Fruit fly (Drosophila melanogaster): ENCODE data around the gene Task7.

Gene Task7

DNA sequence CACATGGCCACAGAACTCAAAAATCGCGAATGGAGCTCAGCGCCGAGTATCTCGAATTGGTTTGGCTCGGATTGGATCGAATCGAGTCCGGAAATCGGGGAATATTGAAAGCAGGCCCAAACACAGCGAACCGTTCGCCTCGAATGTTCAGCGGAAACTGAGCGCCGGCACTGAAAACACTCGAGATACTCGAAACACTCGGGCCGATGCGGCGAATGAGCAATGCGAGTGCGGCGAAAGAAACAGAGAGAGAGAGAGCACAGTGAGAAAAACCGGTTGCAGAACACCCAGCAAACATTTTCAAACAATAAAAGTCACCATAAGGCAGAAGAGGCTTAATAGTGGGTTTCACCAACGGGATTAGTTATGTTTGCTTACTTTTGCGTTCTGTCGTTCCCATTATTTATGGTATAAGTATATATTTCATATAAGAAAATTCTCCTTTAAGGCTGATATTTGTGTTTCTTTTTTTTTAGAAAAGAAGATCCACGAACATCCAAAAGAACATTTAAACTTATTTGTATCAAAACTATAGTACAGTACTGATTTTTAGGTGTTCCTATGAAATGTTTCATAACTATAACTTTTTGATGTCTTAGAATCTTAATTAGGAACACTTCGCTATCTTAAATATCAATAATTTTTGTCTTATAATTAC lies 17.6 kb downstream of the Task7 start, which contains the start of gene FER:
Gene FER, minus strand, starts transcription at position 162 of the 658 bp plus-strand sequence.
- TF ChIP-seq ken (GFP tag; IDR thresholded peaks at IDR 0.05) (peak; percentile 47; the same call in 1 of the 3 replicates), CG8089 (GFP tag; optimal IDR thresholded peaks at IDR 0.05) (no peak), GATAe (GFP tag; conservative IDR thresholded peaks at IDR 0.05) (no peak), CG18262 (tag; optimal IDR thresholded peaks at IDR 0.05) (peak; percentile 11), dm (GFP tag; optimal IDR thresholded peaks at IDR 0.05) (no peak), Nf-YA (GFP tag; IDR thresholded peaks at IDR 0.05) (no peak), maf-S (GFP tag; optimal IDR thresholded peaks at IDR 0.05) (no peak), CG6272 (GFP tag; IDR thresholded peaks at IDR 0.05) (peak; percentile 30; the same call in 1 of the 2 replicates), dmrt99B (tag; optimal IDR thresholded peaks at IDR 0.05) (peak; percentile 14), ems (GFP tag; optimal IDR thresholded peaks at IDR 0.05) (no peak), sr (GFP tag; IDR thresholded peaks at IDR 0.05) (peak; percentile 56; the same call in 2 of the 3 replicates), CG18476 (GFP tag; optimal IDR thresholded peaks at IDR 0.05) (no peak), pros (GFP tag; optimal IDR thresholded peaks at IDR 0.05) (no peak), knrl (GFP tag; IDR thresholded peaks at IDR 0.05; ENCODE audit: partially characterized antibody) (no peak), inv (GFP tag; IDR thresholded peaks at IDR 0.05; ENCODE audit: partially characterized antibody) (peak; percentile 37; the same call in 1 of the 2 replicates), Tbp (GFP tag; optimal IDR thresholded peaks at IDR 0.05) (no peak), Aef1 (GFP tag; IDR thresholded peaks at IDR 0.05) (no peak), trem (tag; optimal IDR thresholded peaks at IDR 0.05) (no peak), Hmr (GFP tag; optimal IDR thresholded peaks at IDR 0.05) (peak; percentile 39), CG6254 (GFP tag; optimal IDR thresholded peaks at IDR 0.05) (peak; percentile 52), ERR (GFP tag; optimal IDR thresholded peaks at IDR 0.05) (peak; percentile 36), stwl (tag; optimal IDR thresholded peaks at IDR 0.05) (no peak), ap (GFP tag; IDR thresholded peaks at IDR 0.05) (no peak), CG10654 (GFP tag; optimal IDR thresholded peaks at IDR 0.05) (no peak), HmgZ (tag; optimal IDR thresholded peaks at IDR 0.05) (peak; percentile 63), scrt (GFP tag; optimal IDR thresholded peaks at IDR 0.05) (peak; percentile 57), CG15073 (GFP tag; optimal IDR thresholded peaks at IDR 0.05) (no peak), sna (GFP tag; IDR thresholded peaks at IDR 0.05; ENCODE audit: partially characterized antibody) (0 out of 2 replicates have a peak, but pooled peaks have one; percentile 40), sisA (GFP tag; IDR thresholded peaks at IDR 0.05) (no peak), Dip3 (GFP tag; optimal IDR thresholded peaks at IDR 0.05) (no peak), slou (GFP tag; optimal IDR thresholded peaks at IDR 0.05) (no peak), Abd-B (GFP tag; optimal IDR thresholded peaks at IDR 0.05) (no peak), insv (GFP tag; optimal IDR thresholded peaks at IDR 0.05) (peak in 1 of 2 experiments; percentile 47), BtbVII (GFP tag; optimal IDR thresholded peaks at IDR 0.05) (peak; percentile 69), CG3847 (GFP tag; IDR thresholded peaks at IDR 0.05) (no peak), Dbx (GFP tag; IDR thresholded peaks at IDR 0.05) (peak; percentile 78; the same call in 2 of the 3 replicates), C15 (GFP tag; IDR thresholded peaks at IDR 0.05) (no peak), NfI (GFP tag; optimal IDR thresholded peaks at IDR 0.05) (peak; percentile 59), kay (GFP tag; optimal IDR thresholded peaks at IDR 0.05) (no peak), hth (optimal IDR thresholded peaks at IDR 0.05) (no peak), usp (GFP tag; optimal IDR thresholded peaks at IDR 0.05) (no peak), CG34376 (GFP tag; optimal IDR thresholded peaks at IDR 0.05) (peak; percentile 76), oc (tag; optimal IDR thresholded peaks at IDR 0.05) (peak; percentile 65), CG16779 (GFP tag; IDR thresholded peaks at IDR 0.05) (peak; percentile 64; the same call in 1 of the 2 replicates), nerfin-1 (tag; optimal IDR thresholded peaks at IDR 0.05) (peak; percentile 45), CG12744 (GFP tag; optimal IDR thresholded peaks at IDR 0.05) (peak; percentile 11), CG6765 (GFP tag; optimal IDR thresholded peaks at IDR 0.05) (peak; percentile 19), Doc2 (GFP tag; IDR thresholded peaks at IDR 0.05) (no peak), CG34422 (GFP tag; IDR thresholded peaks at IDR 0.05) (peak; percentile 67; the same call in 1 of the 3 replicates), grn (GFP tag; optimal IDR thresholded peaks at IDR 0.05) (peak; percentile 24)

All from whole organism, embryonic.